Worm (Caenorhabditis elegans) whole organism, L3 larva: ENCODE results near the gene W07A12.4.

Experiments used
- aly-2 ChIP-seq: fragments of 150-350 bp; optimal IDR thresholded peaks from 2 replicates; lab custom pipeline; 2014; ENCODE audit warnings: missing biosample characterization, missing genetic modification characterization
- ama-1 ChIP-seq: fragments of 150-350 bp; optimal IDR thresholded peaks from 2 replicates; lab custom pipeline; 2018
- ceh-16 ChIP-seq: sonication (generic microtip); optimal IDR thresholded peaks from 2 replicates; lab custom pipeline; 2017; ENCODE audit warnings: missing biosample characterization, missing genetic modification characterization
- ceh-28 ChIP-seq: fragments of 150-350 bp; optimal IDR thresholded peaks from 2 replicates; lab custom pipeline; 2014; ENCODE audit warnings: missing biosample characterization, missing genetic modification reagents, missing genetic modification characterization
- ceh-82 ChIP-seq: fragments of 150-350 bp; optimal IDR thresholded peaks from 2 replicates; lab custom pipeline; 2014; ENCODE audit warnings: missing biosample characterization, missing genetic modification characterization
- daf-12 ChIP-seq: fragments of 150-350 bp; optimal IDR thresholded peaks from 2 replicates; lab custom pipeline; 2014; ENCODE audit warnings: missing biosample characterization, missing genetic modification reagents, missing genetic modification characterization
- egl-5 ChIP-seq: fragments of 150-350 bp; optimal IDR thresholded peaks from 2 replicates; lab custom pipeline; 2017; ENCODE audit warnings: missing biosample characterization, missing genetic modification reagents, missing genetic modification characterization, inconsistent platforms
- elt-1 ChIP-seq: fragments of 150-350 bp; optimal IDR thresholded peaks from 2 replicates; lab custom pipeline; 2014; ENCODE audit warnings: missing biosample characterization, missing genetic modification characterization
- elt-2 ChIP-seq: sonication (generic microtip); optimal IDR thresholded peaks from 2 replicates; lab custom pipeline; 2016; ENCODE audit warnings: missing genetic modification reagents, mild to moderate bottlenecking, missing genetic modification characterization, missing compliant biosample characterization
- elt-3 ChIP-seq, 3 experiments: fragments of 150-350 bp in 1 of 3; sonication (generic microtip) in 2 of 3; optimal IDR thresholded peaks; 2 replicates in 2 of 3; 4 replicates in 1 of 3; lab custom pipeline; 2014 to 2017; ENCODE audit warnings: missing biosample characterization in 3 of 3, missing genetic modification characterization in 3 of 3
- eor-1 ChIP-seq, 2 experiments: fragments of 150-350 bp; optimal IDR thresholded peaks; 2 replicates each; lab custom pipeline; 2014 to 2018; ENCODE audit warnings: missing biosample characterization in 2 of 2, missing genetic modification characterization in 2 of 2
- fkh-10 ChIP-seq: sonication (generic microtip); optimal IDR thresholded peaks from 2 replicates; lab custom pipeline; 2017; ENCODE audit warnings: missing biosample characterization, missing genetic modification reagents, missing genetic modification characterization
- fkh-2 ChIP-seq: fragments of 150-350 bp; optimal IDR thresholded peaks from 2 replicates; lab custom pipeline; 2014; ENCODE audit warnings: missing biosample characterization, missing genetic modification reagents, missing genetic modification characterization
- hmg-11 ChIP-seq: sonication (generic microtip); optimal IDR thresholded peaks from 2 replicates; lab custom pipeline; 2016; ENCODE audit warnings: missing genetic modification characterization, missing compliant biosample characterization
- jun-1 ChIP-seq: fragments of 150-350 bp; optimal IDR thresholded peaks from 2 replicates; lab custom pipeline; 2014; ENCODE audit warnings: missing biosample characterization, missing genetic modification reagents, missing genetic modification characterization
- lin-15B ChIP-seq: fragments of 150-350 bp; optimal IDR thresholded peaks from 2 replicates; lab custom pipeline; 2014; ENCODE audit warnings: missing biosample characterization, missing genetic modification characterization
- lin-39 ChIP-seq: fragments of 150-350 bp; optimal IDR thresholded peaks from 2 replicates; lab custom pipeline; 2018; ENCODE audit warnings: missing biosample characterization, missing genetic modification reagents, missing genetic modification characterization
- mdl-1 ChIP-seq: fragments of 150-350 bp; optimal IDR thresholded peaks from 2 replicates; lab custom pipeline; 2014; ENCODE audit warnings: missing biosample characterization, missing genetic modification characterization
- nfya-1 ChIP-seq: sonication (generic microtip); optimal IDR thresholded peaks from 2 replicates; lab custom pipeline; 2017; ENCODE audit warnings: missing genetic modification characterization, mild to moderate bottlenecking, missing compliant biosample characterization, antibody characterized with exemption, moderate library complexity; ENCODE audit not compliant: insufficient read depth
- nhr-11 ChIP-seq: fragments of 150-350 bp; optimal IDR thresholded peaks from 2 replicates; lab custom pipeline; 2014; ENCODE audit warnings: missing biosample characterization, missing genetic modification characterization
- nhr-12 ChIP-seq: fragments of 150-350 bp; optimal IDR thresholded peaks from 2 replicates; lab custom pipeline; 2014; ENCODE audit warnings: missing biosample characterization, missing genetic modification characterization
- nhr-23 ChIP-seq: fragments of 150-350 bp; optimal IDR thresholded peaks from 2 replicates; lab custom pipeline; 2014; ENCODE audit warnings: missing biosample characterization, missing genetic modification reagents, missing genetic modification characterization
- nhr-25 ChIP-seq: sonication (generic microtip); optimal IDR thresholded peaks from 2 replicates; lab custom pipeline; 2017; ENCODE audit warnings: missing biosample characterization, missing genetic modification characterization
- nhr-43 ChIP-seq: sonication (generic microtip); optimal IDR thresholded peaks from 2 replicates; lab custom pipeline; 2016; ENCODE audit warnings: mild to moderate bottlenecking, missing genetic modification characterization, missing compliant biosample characterization; ENCODE audit not compliant: poor library complexity, severe bottlenecking
- nhr-76 ChIP-seq: fragments of 150-350 bp; sonication (generic microtip); optimal IDR thresholded peaks from 5 replicates; lab custom pipeline; 2014; ENCODE audit warnings: missing biosample characterization, missing genetic modification characterization
- pha-4 ChIP-seq: fragments of 150-350 bp; optimal IDR thresholded peaks from 2 replicates; lab custom pipeline; 2014; ENCODE audit warnings: missing biosample characterization, missing genetic modification reagents, missing genetic modification characterization
- pqm-1 ChIP-seq: fragments of 150-350 bp; optimal IDR thresholded peaks from 2 replicates; lab custom pipeline; 2017; ENCODE audit warnings: missing biosample characterization, missing genetic modification characterization, inconsistent platforms
- snpc-4 ChIP-seq: fragments of 150-350 bp; optimal IDR thresholded peaks from 2 replicates; lab custom pipeline; 2014; ENCODE audit warnings: missing biosample characterization, missing genetic modification characterization
- tbx-2 ChIP-seq: sonication (generic microtip); optimal IDR thresholded peaks from 2 replicates; lab custom pipeline; 2016; ENCODE audit warnings: mild to moderate bottlenecking, missing genetic modification characterization, missing compliant biosample characterization
- unc-39 ChIP-seq: sonication (generic microtip); optimal IDR thresholded peaks from 4 replicates; lab custom pipeline; 2017; ENCODE audit warnings: missing biosample characterization, missing genetic modification characterization
- zag-1 ChIP-seq: fragments of 150-350 bp; optimal IDR thresholded peaks from 2 replicates; lab custom pipeline; 2014; ENCODE audit warnings: missing biosample characterization, missing genetic modification characterization
- ztf-11 ChIP-seq: fragments of 150-350 bp; optimal IDR thresholded peaks from 2 replicates; lab custom pipeline; 2014; ENCODE audit warnings: missing biosample characterization, missing genetic modification characterization

The W07A12.4 gene

DNA sequence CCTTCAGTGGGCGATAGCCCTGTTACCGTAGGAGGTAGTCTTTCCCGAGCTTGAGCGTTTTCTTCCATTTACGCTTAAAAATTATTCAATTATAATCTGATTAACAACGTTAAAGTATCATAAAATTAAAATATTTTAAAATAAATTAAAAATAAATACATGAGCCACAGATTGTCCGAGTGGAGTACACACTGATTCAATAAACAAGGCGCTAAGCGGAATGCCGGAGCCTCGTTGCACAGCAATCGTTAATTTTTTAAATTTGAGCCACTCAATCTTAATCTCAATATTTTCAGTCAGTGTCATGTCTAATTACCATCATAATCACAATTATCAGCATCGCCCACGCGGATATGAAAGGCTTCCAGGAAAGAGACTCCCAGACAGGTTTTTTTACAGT is 31.0 kb downstream of the W07A12.4 start, which contains the start of the genes sec-5 and pir-1:
Gene sec-5, minus strand, starts transcription at position 73 of the 400 bp plus-strand sequence.
Gene pir-1, plus strand, starts transcription at position 221 of the 400 bp plus-strand sequence.
- TF ChIP-seq unc-39 (tag; lab: Kevin White, UChicago) (no peak), fkh-10 (GFP tag; lab: Kevin White, UChicago) (no peak), pha-4 (tag; lab: Kevin White, UChicago) (peak; percentile 82), lin-39 (peak; percentile 48), nfya-1 (peak; percentile 45), hmg-11 (peak; percentile 23), snpc-4 (tag; lab: Kevin White, UChicago) (no peak), elt-2 (tag; lab: Kevin White, UChicago) (peak; percentile 16), elt-3 (tag; optimal IDR thresholded peaks at IDR 0.05; lab: Kevin White, UChicago) (no peak), ceh-16 (tag; lab: Kevin White, UChicago) (no peak), lin-15B (tag; lab: Kevin White, UChicago) (peak; percentile 58), egl-5 (tag; lab: Kevin White, UChicago) (peak; percentile 40), daf-12 (no peak), ama-1 (lab: Kevin White, UChicago) (no peak), nhr-11 (tag; lab: Kevin White, UChicago) (no peak), ztf-11 (tag; lab: Kevin White, UChicago) (no peak), elt-1 (tag; lab: Kevin White, UChicago) (no peak), aly-2 (no peak), mdl-1 (tag; lab: Kevin White, UChicago) (no peak), ceh-82 (tag; lab: Kevin White, UChicago) (no peak)
- TF ChIP-seq, all 47 proteins: peak for 7

DNA sequence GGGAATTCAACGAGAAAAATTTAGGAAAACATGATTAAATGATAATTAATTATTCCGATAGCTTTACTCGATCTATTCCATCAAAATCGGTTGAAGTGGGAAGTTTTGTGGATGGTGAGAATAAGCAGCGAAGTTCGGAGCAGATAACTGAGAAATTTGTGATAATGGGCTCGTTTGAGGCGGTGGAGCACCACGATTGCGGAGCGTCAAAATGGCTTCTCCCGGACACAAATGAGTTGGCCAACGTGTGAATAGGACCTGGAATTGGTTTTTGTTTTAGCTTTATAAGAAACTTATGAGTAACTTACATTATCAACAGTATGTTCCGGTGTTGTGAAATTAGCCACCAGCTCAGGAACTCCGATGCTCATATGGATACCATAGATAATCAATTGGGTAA is 32.8 kb downstream of the W07A12.4 start:
- TF ChIP-seq nhr-12 (tag; lab: Kevin White, UChicago) (no peak), lin-39 (no peak), aly-2 (no peak), eor-1 (tag; optimal IDR thresholded peaks at IDR 0.05; lab: Kevin White, UChicago) (no peak), fkh-2 (tag; lab: Kevin White, UChicago) (no peak), zag-1 (tag; lab: Kevin White, UChicago) (no peak), nhr-43 (no peak)

DNA sequence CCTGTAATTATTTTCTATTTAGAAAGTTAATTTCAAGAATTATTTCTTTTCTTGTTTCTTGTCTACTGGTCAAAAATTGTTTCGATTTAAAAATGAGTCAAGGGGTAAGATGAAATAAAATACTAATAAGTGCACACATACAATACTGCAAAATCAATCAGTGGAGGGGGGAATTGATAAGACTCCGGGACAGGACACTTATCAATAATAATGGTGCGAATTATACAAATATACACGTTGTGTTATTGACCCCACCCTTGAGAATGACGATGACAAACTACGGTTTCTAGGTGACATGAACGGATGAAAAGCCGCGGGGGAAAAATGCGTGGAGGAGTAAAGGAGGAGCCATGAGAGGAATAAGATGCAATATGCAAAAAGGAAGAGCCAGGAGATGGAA is 35.1 kb downstream of the W07A12.4 start:
- TF ChIP-seq pqm-1 (tag; lab: Kevin White, UChicago) (peak; percentile 51), elt-2 (tag; lab: Kevin White, UChicago) (peak; percentile 60), ama-1 (lab: Kevin White, UChicago) (no peak), pha-4 (tag; lab: Kevin White, UChicago) (peak; percentile 48), nhr-76 (tag; lab: Kevin White, UChicago) (no peak), ceh-82 (tag; lab: Kevin White, UChicago) (no peak), ceh-28 (tag; lab: Kevin White, UChicago) (no peak), nhr-23 (tag; lab: Kevin White, UChicago) (no peak), elt-3 (tag; optimal IDR thresholded peaks at IDR 0.05; lab: Kevin White, UChicago) (no peak), zag-1 (tag; lab: Kevin White, UChicago) (no peak), ceh-16 (tag; lab: Kevin White, UChicago) (no peak), nhr-43 (no peak), nhr-11 (tag; lab: Kevin White, UChicago) (no peak), nfya-1 (no peak)

DNA sequence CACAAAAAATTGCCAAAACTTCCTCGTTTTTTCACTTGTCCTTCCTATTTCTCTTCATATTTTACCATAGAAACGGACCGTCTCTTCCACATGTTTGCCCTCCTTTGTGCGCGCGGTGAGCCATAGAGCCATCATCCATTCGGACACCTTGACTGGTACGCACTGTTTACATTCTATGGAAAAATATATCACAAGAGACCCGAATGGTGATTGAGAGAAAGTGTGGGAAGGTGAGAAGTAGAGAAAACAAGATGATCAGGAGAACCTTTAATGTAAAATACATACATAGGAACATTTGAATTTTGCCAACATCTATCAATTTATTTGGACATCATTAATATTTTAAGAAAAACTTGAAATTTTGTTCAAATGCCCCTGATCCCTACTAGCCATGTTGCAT is 39.9 kb downstream of the W07A12.4 start:
- TF ChIP-seq pha-4 (tag; lab: Kevin White, UChicago): peak; percentile 95
- TF ChIP-seq tbx-2 (tag; lab: Kevin White, UChicago): no peak

DNA sequence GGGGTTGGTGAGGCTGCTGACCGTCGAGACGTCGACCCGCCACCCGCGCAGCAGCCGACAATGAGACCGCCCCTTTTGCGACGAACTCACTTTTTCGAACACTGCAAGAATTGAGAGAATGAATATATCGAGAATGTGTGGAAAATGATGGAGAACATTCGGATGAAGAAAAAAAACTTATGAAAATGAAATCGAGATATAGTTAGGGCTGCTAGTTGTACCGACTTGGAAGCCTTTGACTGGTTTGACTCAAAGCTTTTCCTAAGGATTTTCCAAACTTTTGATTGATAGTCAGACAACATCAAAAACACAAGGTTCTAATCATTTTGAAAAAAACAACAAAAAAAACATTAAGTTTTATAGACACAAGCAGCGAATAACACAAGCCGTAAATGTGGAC is 42.3 kb downstream of the W07A12.4 start, which contains the start of gene sym-2:
Gene sym-2, minus strand, starts transcription at position 101 of the 400 bp plus-strand sequence.
- TF ChIP-seq nhr-23 (tag; lab: Kevin White, UChicago) (peak; percentile 40), nhr-25 (peak; percentile 23), pha-4 (tag; lab: Kevin White, UChicago) (no peak)

DNA sequence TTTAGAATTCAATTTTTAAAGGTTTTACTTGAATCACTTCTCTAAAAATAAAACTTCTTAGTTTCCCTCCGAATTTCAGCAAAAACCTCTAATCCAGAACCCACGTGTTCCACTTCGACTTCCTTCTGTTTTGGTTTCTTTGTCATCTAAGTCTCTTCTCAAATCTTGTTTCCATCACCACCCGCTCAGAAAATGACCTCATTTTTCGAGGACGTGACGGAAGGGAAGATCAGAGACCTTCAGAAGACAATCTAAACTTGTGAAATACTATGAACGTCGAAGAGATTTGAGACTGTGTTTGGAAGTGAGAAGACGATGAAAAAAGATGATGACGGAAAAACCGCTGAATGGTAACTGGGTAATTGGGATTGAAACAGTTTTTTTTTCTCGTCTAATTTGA is 43.6 kb downstream of the W07A12.4 start:
- TF ChIP-seq hmg-11 (no peak), jun-1 (tag; lab: Kevin White, UChicago) (no peak), nhr-23 (tag; lab: Kevin White, UChicago) (peak; percentile 83), ama-1 (lab: Kevin White, UChicago) (no peak), nhr-25 (peak; percentile 75), elt-1 (tag; lab: Kevin White, UChicago) (peak; percentile 1)
